Worm (Caenorhabditis elegans) whole organism, L3 larva: ENCODE measurements around the gene nep-5.
"Not testable (repeated sequence)": the region's sequence is repeated elsewhere in the genome, so short reads cannot be mapped to it uniquely, and the experiment has no call there.

Experiments used
- R02D3.7 ChIP-seq: fragments of 150-350 bp; optimal IDR thresholded peaks from 2 replicates; lab custom pipeline; 2014; ENCODE audit warnings: missing biosample characterization, missing genetic modification characterization
- ZK546.5 ChIP-seq: sonication (generic microtip); optimal IDR thresholded peaks from 2 replicates; lab custom pipeline; 2017; ENCODE audit warnings: missing biosample characterization, missing genetic modification characterization
- aly-2 ChIP-seq: fragments of 150-350 bp; optimal IDR thresholded peaks from 2 replicates; lab custom pipeline; 2014; ENCODE audit warnings: missing biosample characterization, missing genetic modification characterization
- ama-1 ChIP-seq: fragments of 150-350 bp; optimal IDR thresholded peaks from 2 replicates; lab custom pipeline; 2018
- ceh-16 ChIP-seq: sonication (generic microtip); optimal IDR thresholded peaks from 2 replicates; lab custom pipeline; 2017; ENCODE audit warnings: missing biosample characterization, missing genetic modification characterization
- ceh-82 ChIP-seq: fragments of 150-350 bp; optimal IDR thresholded peaks from 2 replicates; lab custom pipeline; 2014; ENCODE audit warnings: missing biosample characterization, missing genetic modification characterization
- ceh-9 ChIP-seq: sonication (generic microtip); optimal IDR thresholded peaks from 2 replicates; lab custom pipeline; 2018; ENCODE audit warnings: missing biosample characterization, missing genetic modification characterization
- daf-12 ChIP-seq: fragments of 150-350 bp; optimal IDR thresholded peaks from 2 replicates; lab custom pipeline; 2014; ENCODE audit warnings: missing biosample characterization, missing genetic modification reagents, missing genetic modification characterization
- egl-27 ChIP-seq: sonication (generic microtip); optimal IDR thresholded peaks from 4 replicates; lab custom pipeline; 2017; ENCODE audit warnings: missing biosample characterization, missing genetic modification reagents, missing genetic modification characterization
- elt-1 ChIP-seq: fragments of 150-350 bp; optimal IDR thresholded peaks from 2 replicates; lab custom pipeline; 2014; ENCODE audit warnings: missing biosample characterization, missing genetic modification characterization
- eor-1 ChIP-seq, 2 experiments: fragments of 150-350 bp; optimal IDR thresholded peaks; 2 replicates each; lab custom pipeline; 2014 to 2018; ENCODE audit warnings: missing biosample characterization in 2 of 2, missing genetic modification characterization in 2 of 2
- fkh-10 ChIP-seq: sonication (generic microtip); optimal IDR thresholded peaks from 2 replicates; lab custom pipeline; 2017; ENCODE audit warnings: missing biosample characterization, missing genetic modification reagents, missing genetic modification characterization
- fos-1 ChIP-seq: fragments of 150-350 bp; optimal IDR thresholded peaks from 2 replicates; lab custom pipeline; 2014; ENCODE audit warnings: missing biosample characterization, missing genetic modification characterization
- hmg-11 ChIP-seq: sonication (generic microtip); optimal IDR thresholded peaks from 2 replicates; lab custom pipeline; 2016; ENCODE audit warnings: missing genetic modification characterization, missing compliant biosample characterization
- jun-1 ChIP-seq: fragments of 150-350 bp; optimal IDR thresholded peaks from 2 replicates; lab custom pipeline; 2014; ENCODE audit warnings: missing biosample characterization, missing genetic modification reagents, missing genetic modification characterization
- lin-39 ChIP-seq: fragments of 150-350 bp; optimal IDR thresholded peaks from 2 replicates; lab custom pipeline; 2018; ENCODE audit warnings: missing biosample characterization, missing genetic modification reagents, missing genetic modification characterization
- mdl-1 ChIP-seq: fragments of 150-350 bp; optimal IDR thresholded peaks from 2 replicates; lab custom pipeline; 2014; ENCODE audit warnings: missing biosample characterization, missing genetic modification characterization
- mml-1 ChIP-seq: fragments of 150-350 bp; sonication (generic microtip); optimal IDR thresholded peaks from 3 replicates; lab custom pipeline; 2014; ENCODE audit warnings: missing biosample characterization, missing genetic modification characterization
- nfya-1 ChIP-seq: sonication (generic microtip); optimal IDR thresholded peaks from 2 replicates; lab custom pipeline; 2017; ENCODE audit warnings: missing genetic modification characterization, mild to moderate bottlenecking, missing compliant biosample characterization, antibody characterized with exemption, moderate library complexity; ENCODE audit not compliant: insufficient read depth
- nhr-11 ChIP-seq: fragments of 150-350 bp; optimal IDR thresholded peaks from 2 replicates; lab custom pipeline; 2014; ENCODE audit warnings: missing biosample characterization, missing genetic modification characterization
- nhr-23 ChIP-seq: fragments of 150-350 bp; optimal IDR thresholded peaks from 2 replicates; lab custom pipeline; 2014; ENCODE audit warnings: missing biosample characterization, missing genetic modification reagents, missing genetic modification characterization
- nhr-237 ChIP-seq: fragments of 150-350 bp; optimal IDR thresholded peaks from 2 replicates; lab custom pipeline; 2014; ENCODE audit warnings: missing biosample characterization, missing genetic modification characterization
- nhr-25 ChIP-seq: sonication (generic microtip); optimal IDR thresholded peaks from 2 replicates; lab custom pipeline; 2017; ENCODE audit warnings: missing biosample characterization, missing genetic modification characterization
- nhr-28 ChIP-seq: fragments of 150-350 bp; optimal IDR thresholded peaks from 2 replicates; lab custom pipeline; 2014; ENCODE audit warnings: missing biosample characterization, missing genetic modification characterization
- nhr-43 ChIP-seq: sonication (generic microtip); optimal IDR thresholded peaks from 2 replicates; lab custom pipeline; 2016; ENCODE audit warnings: mild to moderate bottlenecking, missing genetic modification characterization, missing compliant biosample characterization; ENCODE audit not compliant: poor library complexity, severe bottlenecking
- nhr-67 ChIP-seq: fragments of 150-350 bp; optimal IDR thresholded peaks from 2 replicates; lab custom pipeline; 2014; ENCODE audit warnings: missing biosample characterization, missing genetic modification characterization
- nhr-76 ChIP-seq: fragments of 150-350 bp; sonication (generic microtip); optimal IDR thresholded peaks from 5 replicates; lab custom pipeline; 2014; ENCODE audit warnings: missing biosample characterization, missing genetic modification characterization
- nhr-77 ChIP-seq: fragments of 150-350 bp; optimal IDR thresholded peaks from 2 replicates; lab custom pipeline; 2014; ENCODE audit warnings: missing biosample characterization, missing genetic modification characterization
- pqm-1 ChIP-seq: fragments of 150-350 bp; optimal IDR thresholded peaks from 2 replicates; lab custom pipeline; 2017; ENCODE audit warnings: missing biosample characterization, missing genetic modification characterization, inconsistent platforms
- sea-2 ChIP-seq: fragments of 150-350 bp; sonication (generic microtip); optimal IDR thresholded peaks from 4 replicates; lab custom pipeline; 2014; ENCODE audit warnings: missing biosample characterization, missing genetic modification reagents, missing genetic modification characterization
- skn-1 ChIP-seq: fragments of 150-350 bp; optimal IDR thresholded peaks from 2 replicates; lab custom pipeline; 2014; ENCODE audit warnings: missing biosample characterization, missing genetic modification characterization
- tbx-2 ChIP-seq: sonication (generic microtip); optimal IDR thresholded peaks from 2 replicates; lab custom pipeline; 2016; ENCODE audit warnings: mild to moderate bottlenecking, missing genetic modification characterization, missing compliant biosample characterization
- unc-39 ChIP-seq: sonication (generic microtip); optimal IDR thresholded peaks from 4 replicates; lab custom pipeline; 2017; ENCODE audit warnings: missing biosample characterization, missing genetic modification characterization
- ztf-11 ChIP-seq: fragments of 150-350 bp; optimal IDR thresholded peaks from 2 replicates; lab custom pipeline; 2014; ENCODE audit warnings: missing biosample characterization, missing genetic modification characterization

The nep-5 gene

ce11 chrII:5525297-5525696 is 37.4 kb downstream of the nep-5 start, which contains the start of gene tbx-35:
Gene tbx-35, minus strand, starts transcription at chrII:5525397.
- TF ChIP-seq fkh-10 (GFP tag; lab: Kevin White, UChicago) (no peak), daf-12 (tag; lab: Kevin White, UChicago) (no peak), unc-39 (tag; lab: Kevin White, UChicago) (no peak), ceh-16 (tag; lab: Kevin White, UChicago) (no peak), ceh-82 (tag; lab: Kevin White, UChicago) (no peak), pqm-1 (tag; lab: Kevin White, UChicago) (no peak), nhr-77 (no peak), R02D3.7 (tag; lab: Kevin White, UChicago) (no peak), ama-1 (no peak), ztf-11 (tag; lab: Kevin White, UChicago) (no peak), jun-1 (tag; lab: Kevin White, UChicago) (no peak), eor-1 (tag; optimal IDR thresholded peaks at IDR 0.05; lab: Kevin White, UChicago) (no peak), mml-1 (tag; lab: Kevin White, UChicago) (no peak), egl-27 (no peak), fos-1 (no peak), lin-39 (tag; lab: Kevin White, UChicago) (no peak)
- TF ChIP-seq, all 47 proteins: peak for 0

DNA sequence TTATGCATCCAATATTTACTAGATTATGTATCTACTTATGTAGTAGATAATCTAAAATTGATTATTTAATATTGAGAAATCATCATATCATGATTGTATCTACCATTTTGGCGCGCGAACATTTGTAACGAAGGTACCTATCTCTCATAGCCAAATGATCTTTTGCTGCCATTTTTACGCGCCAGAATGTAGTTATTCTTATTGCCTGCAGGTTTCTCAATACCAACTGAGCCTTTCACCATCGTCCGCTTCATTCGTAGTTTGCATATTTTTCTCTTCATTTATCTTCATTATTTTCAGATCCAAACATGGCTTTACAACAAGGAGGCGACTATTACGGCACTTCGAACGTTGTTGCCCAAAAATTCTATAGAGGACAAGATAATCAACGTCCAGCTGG is 39.9 kb downstream of the nep-5 start, which contains the start of gene ZK177.1:
Gene ZK177.1 (plus strand): TSS at position 301 of the 400 bp plus-strand sequence.
- no peak for TF ChIP-seq nhr-43 (tag; lab: Kevin White, UChicago)
- no peak for TF ChIP-seq egl-27
- TF ChIP-seq nhr-76 (tag; lab: Kevin White, UChicago), result no peak

ce11 chrII:5531855-5532328 is 43.9 kb downstream of the nep-5 start, which contains the start of gene C17C3.9:
Gene C17C3.9, minus strand, starts transcription at chrII:5532278.
- TF ChIP-seq nhr-11 (tag; lab: Kevin White, UChicago), result no peak
- no peak for TF ChIP-seq fos-1
- no peak for TF ChIP-seq ceh-9 (tag; lab: Kevin White, UChicago)
- TF ChIP-seq skn-1 (tag; lab: Kevin White, UChicago), result no peak
- no peak for TF ChIP-seq nhr-28 (tag; lab: Kevin White, UChicago)

ce11 chrII:5533642-5534041 is 45.7 kb downstream of the nep-5 start, which contains the start of gene hlh-26:
Gene hlh-26, minus strand, starts transcription at chrII:5533742.
- no peak for TF ChIP-seq egl-27
- no peak for TF ChIP-seq nfya-1
- TF ChIP-seq elt-1 (tag; lab: Kevin White, UChicago), result no peak
- no peak for TF ChIP-seq ztf-11 (tag; lab: Kevin White, UChicago)
- TF ChIP-seq nhr-237 (tag; lab: Kevin White, UChicago), result no peak
- no peak for TF ChIP-seq nhr-77
- no peak for TF ChIP-seq nhr-76 (tag; lab: Kevin White, UChicago)
- no peak for TF ChIP-seq nhr-23 (tag; lab: Kevin White, UChicago)
- TF ChIP-seq hmg-11, result no peak
- TF ChIP-seq ZK546.5 (tag; lab: Kevin White, UChicago), result no peak
- no peak for TF ChIP-seq sea-2 (GFP tag; lab: Kevin White, UChicago)
- TF ChIP-seq ceh-9 (tag; lab: Kevin White, UChicago), result no peak
- TF ChIP-seq jun-1 (tag; lab: Kevin White, UChicago), result no peak
- TF ChIP-seq mml-1 (tag; lab: Kevin White, UChicago), result no peak
- TF ChIP-seq nhr-67 (tag; lab: Kevin White, UChicago), result no peak
- no peak for TF ChIP-seq lin-39 (tag; lab: Kevin White, UChicago)
- no peak for TF ChIP-seq aly-2 (tag; lab: Kevin White, UChicago)

DNA sequence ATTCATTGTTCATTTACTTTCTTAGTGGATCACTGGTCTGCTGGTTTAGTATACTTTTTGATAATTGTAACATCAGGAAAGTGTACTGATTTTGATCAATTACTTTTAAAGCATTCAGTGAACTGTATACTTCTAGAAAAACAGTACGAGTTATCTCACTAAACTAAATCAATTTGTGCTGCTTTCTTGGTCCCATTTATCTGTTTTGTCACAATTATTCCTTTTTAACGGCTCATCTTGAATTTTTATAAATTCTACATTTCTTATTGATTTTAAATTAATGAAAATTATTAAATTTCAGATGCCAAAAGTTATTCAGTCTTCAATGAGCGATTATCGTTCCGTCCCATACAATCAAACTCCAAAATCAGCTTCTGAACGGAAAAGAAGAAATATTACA is 47.0 kb downstream of the nep-5 start, which contains the start of gene hlh-25:
Gene hlh-25 (plus strand): TSS at position 301 of the 400 bp plus-strand sequence.
- not testable (repeated sequence) for TF ChIP-seq fos-1; ceh-9 (tag; lab: Kevin White, UChicago); fkh-10 (GFP tag; lab: Kevin White, UChicago)

DNA sequence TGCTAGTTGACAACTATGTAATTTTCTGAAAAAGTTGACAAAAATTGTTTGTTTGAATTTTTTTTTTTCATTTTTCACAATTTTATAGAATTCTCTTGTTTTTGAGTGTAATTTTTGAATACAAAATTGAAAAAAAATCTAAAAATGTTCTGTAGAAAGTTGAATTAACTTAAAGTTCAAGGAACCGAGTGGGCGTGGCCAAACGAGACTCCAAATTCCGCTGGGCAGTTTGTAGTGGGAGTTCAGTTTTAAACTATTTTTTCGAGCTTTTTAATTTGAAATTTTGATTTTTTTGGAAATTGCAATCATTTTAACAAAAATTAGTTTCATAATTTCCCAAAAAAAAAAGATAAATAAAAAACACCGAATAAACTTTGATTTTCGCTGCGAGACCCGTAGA is 49.1 kb downstream of the nep-5 start:
- TF ChIP-seq fos-1 (no peak), nhr-43 (tag; lab: Kevin White, UChicago) (no peak), ceh-82 (tag; lab: Kevin White, UChicago) (no peak), daf-12 (tag; lab: Kevin White, UChicago) (no peak), nhr-25 (tag; lab: Kevin White, UChicago) (no peak), mml-1 (tag; lab: Kevin White, UChicago) (no peak), unc-39 (tag; lab: Kevin White, UChicago) (no peak), tbx-2 (tag; lab: Kevin White, UChicago) (no peak), skn-1 (tag; lab: Kevin White, UChicago) (no peak), nhr-237 (tag; lab: Kevin White, UChicago) (no peak), nhr-11 (tag; lab: Kevin White, UChicago) (no peak), hmg-11 (no peak), nfya-1 (no peak), ama-1 (no peak), mdl-1 (tag; lab: Kevin White, UChicago) (no peak), R02D3.7 (tag; lab: Kevin White, UChicago) (no peak)
- TF ChIP-seq, all 47 proteins: peak for 0
